Worm (Caenorhabditis elegans) whole organism, L3 larva: ENCODE measurements around the gene sdz-9.

Experiments
- R02D3.7 ChIP-seq: fragments of 150-350 bp; optimal IDR thresholded peaks from 2 replicates; lab custom pipeline; 2014; ENCODE audit warnings: missing biosample characterization, missing genetic modification characterization
- ZK546.5 ChIP-seq: sonication (generic microtip); optimal IDR thresholded peaks from 2 replicates; lab custom pipeline; 2017; ENCODE audit warnings: missing biosample characterization, missing genetic modification characterization
- aly-2 ChIP-seq: fragments of 150-350 bp; optimal IDR thresholded peaks from 2 replicates; lab custom pipeline; 2014; ENCODE audit warnings: missing biosample characterization, missing genetic modification characterization
- ama-1 ChIP-seq: fragments of 150-350 bp; optimal IDR thresholded peaks from 2 replicates; lab custom pipeline; 2018
- ceh-82 ChIP-seq: fragments of 150-350 bp; optimal IDR thresholded peaks from 2 replicates; lab custom pipeline; 2014; ENCODE audit warnings: missing biosample characterization, missing genetic modification characterization
- ceh-9 ChIP-seq: sonication (generic microtip); optimal IDR thresholded peaks from 2 replicates; lab custom pipeline; 2018; ENCODE audit warnings: missing biosample characterization, missing genetic modification characterization
- daf-12 ChIP-seq: fragments of 150-350 bp; optimal IDR thresholded peaks from 2 replicates; lab custom pipeline; 2014; ENCODE audit warnings: missing biosample characterization, missing genetic modification reagents, missing genetic modification characterization
- egl-27 ChIP-seq: sonication (generic microtip); optimal IDR thresholded peaks from 4 replicates; lab custom pipeline; 2017; ENCODE audit warnings: missing biosample characterization, missing genetic modification reagents, missing genetic modification characterization
- egl-5 ChIP-seq: fragments of 150-350 bp; optimal IDR thresholded peaks from 2 replicates; lab custom pipeline; 2017; ENCODE audit warnings: missing biosample characterization, missing genetic modification reagents, missing genetic modification characterization, inconsistent platforms
- elt-1 ChIP-seq: fragments of 150-350 bp; optimal IDR thresholded peaks from 2 replicates; lab custom pipeline; 2014; ENCODE audit warnings: missing biosample characterization, missing genetic modification characterization
- elt-2 ChIP-seq: sonication (generic microtip); optimal IDR thresholded peaks from 2 replicates; lab custom pipeline; 2016; ENCODE audit warnings: missing genetic modification reagents, mild to moderate bottlenecking, missing genetic modification characterization, missing compliant biosample characterization
- elt-3 ChIP-seq, 3 experiments: fragments of 150-350 bp in 1 of 3; sonication (generic microtip) in 2 of 3; optimal IDR thresholded peaks; 2 replicates in 2 of 3; 4 replicates in 1 of 3; lab custom pipeline; 2014 to 2017; ENCODE audit warnings: missing biosample characterization in 3 of 3, missing genetic modification characterization in 3 of 3
- eor-1 ChIP-seq, 2 experiments: fragments of 150-350 bp; optimal IDR thresholded peaks; 2 replicates each; lab custom pipeline; 2014 to 2018; ENCODE audit warnings: missing biosample characterization in 2 of 2, missing genetic modification characterization in 2 of 2
- fkh-10 ChIP-seq: sonication (generic microtip); optimal IDR thresholded peaks from 2 replicates; lab custom pipeline; 2017; ENCODE audit warnings: missing biosample characterization, missing genetic modification reagents, missing genetic modification characterization
- fkh-2 ChIP-seq: fragments of 150-350 bp; optimal IDR thresholded peaks from 2 replicates; lab custom pipeline; 2014; ENCODE audit warnings: missing biosample characterization, missing genetic modification reagents, missing genetic modification characterization
- fos-1 ChIP-seq: fragments of 150-350 bp; optimal IDR thresholded peaks from 2 replicates; lab custom pipeline; 2014; ENCODE audit warnings: missing biosample characterization, missing genetic modification characterization
- hmg-11 ChIP-seq: sonication (generic microtip); optimal IDR thresholded peaks from 2 replicates; lab custom pipeline; 2016; ENCODE audit warnings: missing genetic modification characterization, missing compliant biosample characterization
- jun-1 ChIP-seq: fragments of 150-350 bp; optimal IDR thresholded peaks from 2 replicates; lab custom pipeline; 2014; ENCODE audit warnings: missing biosample characterization, missing genetic modification reagents, missing genetic modification characterization
- lin-15B ChIP-seq: fragments of 150-350 bp; optimal IDR thresholded peaks from 2 replicates; lab custom pipeline; 2014; ENCODE audit warnings: missing biosample characterization, missing genetic modification characterization
- lin-39 ChIP-seq: fragments of 150-350 bp; optimal IDR thresholded peaks from 2 replicates; lab custom pipeline; 2018; ENCODE audit warnings: missing biosample characterization, missing genetic modification reagents, missing genetic modification characterization
- lsy-12 ChIP-seq: sonication (generic microtip); optimal IDR thresholded peaks from 2 replicates; lab custom pipeline; 2016; ENCODE audit warnings: mild to moderate bottlenecking, missing genetic modification characterization, missing compliant biosample characterization
- mdl-1 ChIP-seq: fragments of 150-350 bp; optimal IDR thresholded peaks from 2 replicates; lab custom pipeline; 2014; ENCODE audit warnings: missing biosample characterization, missing genetic modification characterization
- mml-1 ChIP-seq: fragments of 150-350 bp; sonication (generic microtip); optimal IDR thresholded peaks from 3 replicates; lab custom pipeline; 2014; ENCODE audit warnings: missing biosample characterization, missing genetic modification characterization
- nhr-11 ChIP-seq: fragments of 150-350 bp; optimal IDR thresholded peaks from 2 replicates; lab custom pipeline; 2014; ENCODE audit warnings: missing biosample characterization, missing genetic modification characterization
- nhr-23 ChIP-seq: fragments of 150-350 bp; optimal IDR thresholded peaks from 2 replicates; lab custom pipeline; 2014; ENCODE audit warnings: missing biosample characterization, missing genetic modification reagents, missing genetic modification characterization
- nhr-25 ChIP-seq: sonication (generic microtip); optimal IDR thresholded peaks from 2 replicates; lab custom pipeline; 2017; ENCODE audit warnings: missing biosample characterization, missing genetic modification characterization
- nhr-28 ChIP-seq: fragments of 150-350 bp; optimal IDR thresholded peaks from 2 replicates; lab custom pipeline; 2014; ENCODE audit warnings: missing biosample characterization, missing genetic modification characterization
- nhr-67 ChIP-seq: fragments of 150-350 bp; optimal IDR thresholded peaks from 2 replicates; lab custom pipeline; 2014; ENCODE audit warnings: missing biosample characterization, missing genetic modification characterization
- nhr-76 ChIP-seq: fragments of 150-350 bp; sonication (generic microtip); optimal IDR thresholded peaks from 5 replicates; lab custom pipeline; 2014; ENCODE audit warnings: missing biosample characterization, missing genetic modification characterization
- pha-4 ChIP-seq: fragments of 150-350 bp; optimal IDR thresholded peaks from 2 replicates; lab custom pipeline; 2014; ENCODE audit warnings: missing biosample characterization, missing genetic modification reagents, missing genetic modification characterization
- sea-2 ChIP-seq: fragments of 150-350 bp; sonication (generic microtip); optimal IDR thresholded peaks from 4 replicates; lab custom pipeline; 2014; ENCODE audit warnings: missing biosample characterization, missing genetic modification reagents, missing genetic modification characterization
- skn-1 ChIP-seq: fragments of 150-350 bp; optimal IDR thresholded peaks from 2 replicates; lab custom pipeline; 2014; ENCODE audit warnings: missing biosample characterization, missing genetic modification characterization
- snpc-4 ChIP-seq: fragments of 150-350 bp; optimal IDR thresholded peaks from 2 replicates; lab custom pipeline; 2014; ENCODE audit warnings: missing biosample characterization, missing genetic modification characterization
- tbx-2 ChIP-seq: sonication (generic microtip); optimal IDR thresholded peaks from 2 replicates; lab custom pipeline; 2016; ENCODE audit warnings: mild to moderate bottlenecking, missing genetic modification characterization, missing compliant biosample characterization
- unc-39 ChIP-seq: sonication (generic microtip); optimal IDR thresholded peaks from 4 replicates; lab custom pipeline; 2017; ENCODE audit warnings: missing biosample characterization, missing genetic modification characterization
- zag-1 ChIP-seq: fragments of 150-350 bp; optimal IDR thresholded peaks from 2 replicates; lab custom pipeline; 2014; ENCODE audit warnings: missing biosample characterization, missing genetic modification characterization
- ztf-4 ChIP-seq: fragments of 150-350 bp; optimal IDR thresholded peaks from 2 replicates; lab custom pipeline; 2014; ENCODE audit warnings: missing biosample characterization, missing genetic modification characterization

Gene sdz-9

ce11 chrII:2766331-2766730, 7.1 kb downstream of the sdz-9 start, which contains the start of gene F08D12.15:
TSS of gene F08D12.15 (plus strand) at chrII:2766631.
- no peak for TF ChIP-seq elt-1 (tag; lab: Kevin White, UChicago)
- TF ChIP-seq mml-1 = no peak
- no peak for TF ChIP-seq ceh-9 (tag; lab: Kevin White, UChicago)
- no peak for TF ChIP-seq unc-39
- no peak for TF ChIP-seq nhr-23 (tag; lab: Kevin White, UChicago)
- TF ChIP-seq ceh-82 (tag; lab: Kevin White, UChicago) = no peak
- TF ChIP-seq hmg-11 (tag; lab: Kevin White, UChicago) = no peak

- TF ChIP-seq lin-15B (tag; lab: Kevin White, UChicago) (no peak), aly-2 (no peak), fos-1 (tag; lab: Kevin White, UChicago) (no peak), egl-27 (no peak), nhr-67 (tag; lab: Kevin White, UChicago) (no peak), fkh-2 (tag; lab: Kevin White, UChicago) (no peak), elt-2 (no peak)
- TF ChIP-seq, all 47 proteins: peak for 0
These were observed 8.8 kb downstream of the sdz-9 start, which contains the start of gene fbxb-108 for ce11 chrII:2764664-2765063. TSS of gene fbxb-108 (plus strand) at chrII:2764964.

ce11 chrII:2762108-2762507, 11.3 kb downstream of the sdz-9 start, which contains the start of gene fbxb-106:
TSS of gene fbxb-106 (plus strand) at chrII:2762408.
- TF ChIP-seq ztf-4 (tag; lab: Kevin White, UChicago) (no peak), daf-12 (tag; lab: Kevin White, UChicago) (no peak), tbx-2 (tag; lab: Kevin White, UChicago) (no peak), zag-1 (tag; lab: Kevin White, UChicago) (no peak), sea-2 (no peak), ZK546.5 (no peak), nhr-76 (tag; lab: Kevin White, UChicago) (no peak), fkh-10 (no peak), nhr-11 (tag; lab: Kevin White, UChicago) (no peak), nhr-67 (tag; lab: Kevin White, UChicago) (no peak), jun-1 (no peak), snpc-4 (tag; lab: Kevin White, UChicago) (no peak), eor-1 (tag; optimal IDR thresholded peaks at IDR 0.05; lab: Kevin White, UChicago) (no peak), mml-1 (no peak), nhr-28 (tag; lab: Kevin White, UChicago) (no peak), ceh-82 (tag; lab: Kevin White, UChicago) (no peak), egl-5 (no peak), elt-3 (tag; optimal IDR thresholded peaks at IDR 0.05; lab: Kevin White, UChicago) (no peak)
- TF ChIP-seq, all 47 proteins: peak for 0

- TF ChIP-seq aly-2 = no peak
- TF ChIP-seq nhr-25 (tag; lab: Kevin White, UChicago) = no peak
- TF ChIP-seq pha-4 = no peak
- TF ChIP-seq lsy-12 (tag; lab: Kevin White, UChicago) = no peak
- TF ChIP-seq ceh-82 (tag; lab: Kevin White, UChicago) = no peak
- TF ChIP-seq lin-39 (tag; lab: Kevin White, UChicago) = no peak
- TF ChIP-seq nhr-67 (tag; lab: Kevin White, UChicago) = no peak
- no peak for TF ChIP-seq unc-39
- no peak for TF ChIP-seq skn-1 (tag; lab: Kevin White, UChicago)
- no peak for TF ChIP-seq nhr-23 (tag; lab: Kevin White, UChicago)
- TF ChIP-seq zag-1 (tag; lab: Kevin White, UChicago) = no peak
- no peak for TF ChIP-seq nhr-76 (tag; lab: Kevin White, UChicago)
- TF ChIP-seq hmg-11 (tag; lab: Kevin White, UChicago) = no peak
- no peak for TF ChIP-seq ama-1
- no peak for TF ChIP-seq mdl-1 (tag; lab: Kevin White, UChicago)
These were observed 15.0 kb downstream of the sdz-9 start, which contains the start of gene fbxb-107 for ce11 chrII:2758476-2758875. TSS of gene fbxb-107 (plus strand) at chrII:2758772.

- TF ChIP-seq R02D3.7 (tag; lab: Kevin White, UChicago) = no peak
- TF ChIP-seq ZK546.5 = no peak
- no peak for TF ChIP-seq lsy-12 (tag; lab: Kevin White, UChicago)
These were observed 15.5 kb downstream of the sdz-9 start, which contains the start of gene F29A7.8 for ce11 chrII:2757954-2758353. TSS of gene F29A7.8 (minus strand) at chrII:2758054.
